Fruit fly (Drosophila melanogaster) whole organism, wandering third instar larva: ENCODE data around the gene CG6290.

Experiments used
- foxo ChIP-seq, 2 experiments: fragments of 200-800 bp; sonication (Bioruptor generic); optimal IDR thresholded peaks; 2 replicates in 1 of 2; 3 replicates in 1 of 2; lab custom pipeline; 2016 to 2017; ENCODE audit warnings: missing biosample characterization in 2 of 2, missing genetic modification characterization in 2 of 2
- pan ChIP-seq: fragments of >200 bp; optimal IDR thresholded peaks from 2 replicates; lab custom pipeline; 2017

CG6290 gene

dm6 chrX:18486356-18487059, 49.2 kb downstream of the CG6290 start, which contains the start of gene psh:
Gene psh, minus strand, starts transcription at chrX:18486921.
- TF ChIP-seq foxo (GFP tag; optimal IDR thresholded peaks at IDR 0.05; lab: Kevin White, UChicago) (peak in 1 of 2 experiments; percentile 19), pan (lab: Kevin White, UChicago) (no peak)
